Worm (Caenorhabditis elegans) whole organism, L2 larva: ENCODE data around the gene C25E10.8.

ENCODE experiments used
- F13H6.1 ChIP-seq: sonication (generic microtip); optimal IDR thresholded peaks from 2 replicates; lab custom pipeline; 2016; ENCODE audit warnings: missing genetic modification characterization, missing compliant biosample characterization
- ama-1 ChIP-seq: fragments of 150-350 bp; optimal IDR thresholded peaks from 2 replicates; lab custom pipeline; 2018; ENCODE audit warnings: inconsistent platforms
- ceh-82 ChIP-seq: fragments of 150-350 bp; optimal IDR thresholded peaks from 2 replicates; lab custom pipeline; 2014; ENCODE audit warnings: missing biosample characterization, missing genetic modification characterization
- nhr-237 ChIP-seq: fragments of 150-350 bp; optimal IDR thresholded peaks from 2 replicates; lab custom pipeline; 2014; ENCODE audit warnings: missing biosample characterization, missing genetic modification characterization

DNA sequence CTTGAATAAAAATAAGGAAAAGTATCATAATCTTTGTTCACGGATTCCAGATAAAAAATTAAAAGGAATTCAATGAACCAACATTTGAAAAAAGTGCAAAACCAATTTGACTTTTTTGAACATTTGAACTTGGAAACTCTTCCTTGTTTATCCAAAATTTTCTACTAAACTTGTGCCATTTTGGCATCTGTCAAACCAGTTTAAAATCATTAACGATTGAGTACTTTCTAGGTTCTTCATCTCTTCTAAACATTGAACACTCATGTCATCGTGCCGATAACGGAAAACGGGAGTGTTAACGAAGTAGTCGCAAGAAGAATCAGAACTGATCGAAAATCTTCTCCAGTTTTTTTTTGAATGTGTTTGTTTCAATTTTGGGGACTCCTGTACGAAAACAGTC is 30.4 kb upstream of the C25E10.8 start:
- TF ChIP-seq nhr-237 (tag; lab: Kevin White, UChicago) (no peak), ceh-82 (tag; lab: Kevin White, UChicago) (no peak), ama-1 (no peak), F13H6.1 (tag; lab: Kevin White, UChicago) (no peak)
